Comparison of ENCODE assay signal across 1 fruit fly cellular context in genomic region chr3L:12139232-12139698, dm6.
TF ChIP-seq lines count a peak whose summit lies in the region.

No protein-coding gene starts in this region.

TF ChIP-seq in whole organism, embryonic, 481 proteins besides CTCF, POLR2A, EP300 and RAD21 (continued from another document and continues in another):
- peak; percentile 19 for TF ChIP-seq Hsf (GFP tag; optimal IDR thresholded peaks at IDR 0.05; lab: Kevin White, UChicago)
- TF ChIP-seq Side (GFP tag; optimal IDR thresholded peaks at IDR 0.05; lab: Kevin White, UChicago) = peak; percentile 49
- TF ChIP-seq CG10209 (GFP tag; optimal IDR thresholded peaks at IDR 0.05; lab: Kevin White, UChicago) = peak; percentile 60
- peak; percentile 16 for TF ChIP-seq Hr3 (GFP tag; optimal IDR thresholded peaks at IDR 0.05; lab: Kevin White, UChicago)
- TF ChIP-seq CG6689 (GFP tag; IDR thresholded peaks at IDR 0.05; lab: Robert Waterston, UW) = peak; percentile 59
- peak; percentile 15 for TF ChIP-seq CG15601 (tag; optimal IDR thresholded peaks at IDR 0.05; lab: Kevin White, UChicago)
- peak; percentile 53 for TF ChIP-seq pnt (GFP tag; optimal IDR thresholded peaks at IDR 0.05; lab: Kevin White, UChicago)
- TF ChIP-seq D19A (tag; optimal IDR thresholded peaks at IDR 0.05; lab: Kevin White, UChicago) = peak; percentile 17
- TF ChIP-seq so (GFP tag; IDR thresholded peaks at IDR 0.05; lab: Robert Waterston, UW) = 0 out of 3 replicates have a peak, but pooled peaks have one; percentile 28
- peak; percentile 19 for TF ChIP-seq odd (GFP tag; optimal IDR thresholded peaks at IDR 0.05; lab: Kevin White, UChicago)
- TF ChIP-seq CG16815 (GFP tag; optimal IDR thresholded peaks at IDR 0.05; lab: Kevin White, UChicago) = peak; percentile 13
- no peak for TF ChIP-seq disco-r (GFP tag; optimal IDR thresholded peaks at IDR 0.05; lab: Kevin White, UChicago)
- TF ChIP-seq GATAe (GFP tag; conservative IDR thresholded peaks at IDR 0.05; lab: Robert Waterston, UW) = 0 out of 2 replicates have a peak, but pooled peaks have one; percentile 24
- TF ChIP-seq ap (GFP tag; IDR thresholded peaks at IDR 0.05; lab: Robert Waterston, UW) = 0 out of 2 replicates have a peak, but pooled peaks have one; percentile 4
- peak; percentile 46 for TF ChIP-seq HHEX (GFP tag; optimal IDR thresholded peaks at IDR 0.05; lab: Kevin White, UChicago)
- TF ChIP-seq bsh (GFP tag; optimal IDR thresholded peaks at IDR 0.05; lab: Kevin White, UChicago) = peak in 1 of 2 experiments; percentile 36
- peak; percentile 20 for TF ChIP-seq CG5180 (GFP tag; optimal IDR thresholded peaks at IDR 0.05; lab: Kevin White, UChicago)
- peak; percentile 70 for TF ChIP-seq CG9817 (tag; optimal IDR thresholded peaks at IDR 0.05; lab: Kevin White, UChicago)
- no peak for TF ChIP-seq Dp (GFP tag; optimal IDR thresholded peaks at IDR 0.05; lab: Kevin White, UChicago)
- peak; percentile 56 for TF ChIP-seq CG8924 (tag; optimal IDR thresholded peaks at IDR 0.05; lab: Kevin White, UChicago)
- TF ChIP-seq Fer1 (GFP tag; optimal IDR thresholded peaks at IDR 0.05; lab: Kevin White, UChicago) = peak; percentile 57
- no peak for TF ChIP-seq Sry-β (GFP tag; optimal IDR thresholded peaks at IDR 0.05; lab: Kevin White, UChicago)
- TF ChIP-seq Rfx (GFP tag; IDR thresholded peaks at IDR 0.05; lab: Robert Waterston, UW) = peak; percentile 55
- 0 out of 2 replicates have a peak, but pooled peaks have one; percentile 13 for TF ChIP-seq ro (GFP tag; IDR thresholded peaks at IDR 0.05; lab: Robert Waterston, UW)
- TF ChIP-seq CG10267 (tag; optimal IDR thresholded peaks at IDR 0.05; lab: Kevin White, UChicago) = peak; percentile 23
- no peak for TF ChIP-seq Dfd (GFP tag; optimal IDR thresholded peaks at IDR 0.05; lab: Kevin White, UChicago)
- TF ChIP-seq CG17612 (GFP tag; IDR thresholded peaks at IDR 0.05; lab: Robert Waterston, UW) = no peak
- TF ChIP-seq CG7556 (GFP tag; optimal IDR thresholded peaks at IDR 0.05; lab: Kevin White, UChicago) = peak; percentile 43
- peak; percentile 20 for TF ChIP-seq CG11723 (GFP tag; optimal IDR thresholded peaks at IDR 0.05; lab: Kevin White, UChicago)
- TF ChIP-seq chn (GFP tag; optimal IDR thresholded peaks at IDR 0.05; lab: Kevin White, UChicago) = peak; percentile 46
- TF ChIP-seq Atf-2 (GFP tag; optimal IDR thresholded peaks at IDR 0.05; lab: Kevin White, UChicago) = peak; percentile 56
- peak; percentile 53 for TF ChIP-seq org-1 (GFP tag; optimal IDR thresholded peaks at IDR 0.05; lab: Kevin White, UChicago)
- no peak for TF ChIP-seq hkb (optimal IDR thresholded peaks at IDR 0.05; lab: Kevin White, UChicago)
- TF ChIP-seq hkb (GFP tag; IDR thresholded peaks at IDR 0.05; lab: Robert Waterston, UW) = peak; percentile 51
- peak; percentile 25 for TF ChIP-seq her (GFP tag; optimal IDR thresholded peaks at IDR 0.05; lab: Kevin White, UChicago)
- TF ChIP-seq nerfin-1 (tag; optimal IDR thresholded peaks at IDR 0.05; lab: Kevin White, UChicago) = peak; percentile 38
- TF ChIP-seq corto (GFP tag; optimal IDR thresholded peaks at IDR 0.05; lab: Kevin White, UChicago) = no peak
- TF ChIP-seq Doc2 (GFP tag; IDR thresholded peaks at IDR 0.05; lab: Robert Waterston, UW) = no peak
- TF ChIP-seq CG18764 (GFP tag; optimal IDR thresholded peaks at IDR 0.05; lab: Kevin White, UChicago) = no peak
- TF ChIP-seq mirr (GFP tag; optimal IDR thresholded peaks at IDR 0.05; lab: Kevin White, UChicago) = peak; percentile 0
- no peak for TF ChIP-seq Nf-YB (GFP tag; optimal IDR thresholded peaks at IDR 0.05; lab: Kevin White, UChicago)
- TF ChIP-seq CG10366 (GFP tag; IDR thresholded peaks at IDR 0.05; lab: Robert Waterston, UW) = 0 out of 2 replicates have a peak, but pooled peaks have one; percentile 28
- TF ChIP-seq Trl (optimal IDR thresholded peaks at IDR 0.05; lab: Kevin White, UChicago) = no peak
- TF ChIP-seq Trl (GFP tag; optimal IDR thresholded peaks at IDR 0.05; lab: Kevin White, UChicago) = peak; percentile 62
- TF ChIP-seq Ravus (GFP tag; IDR thresholded peaks at IDR 0.05; lab: Robert Waterston, UW) = no peak
- TF ChIP-seq CG14710 (tag; optimal IDR thresholded peaks at IDR 0.05; lab: Kevin White, UChicago) = peak; percentile 17
- TF ChIP-seq Camta (GFP tag; optimal IDR thresholded peaks at IDR 0.05; lab: Kevin White, UChicago) = no peak
- TF ChIP-seq sisA (GFP tag; IDR thresholded peaks at IDR 0.05; lab: Robert Waterston, UW) = peak; percentile 46; the same call in 1 of the 2 replicates
- TF ChIP-seq Dad (GFP tag; optimal IDR thresholded peaks at IDR 0.05; lab: Kevin White, UChicago) = peak; percentile 5
- peak; percentile 56 for TF ChIP-seq CG30403 (GFP tag; optimal IDR thresholded peaks at IDR 0.05; lab: Kevin White, UChicago)
- peak; percentile 49 for TF ChIP-seq CG10543 (GFP tag; optimal IDR thresholded peaks at IDR 0.05; lab: Kevin White, UChicago)
- peak; percentile 11; the same call in 1 of the 2 replicates for TF ChIP-seq Ada2b (GFP tag; IDR thresholded peaks at IDR 0.05; lab: Robert Waterston, UW)
- peak; percentile 27 for TF ChIP-seq en (GFP tag; optimal IDR thresholded peaks at IDR 0.05; lab: Kevin White, UChicago)
- TF ChIP-seq ci (GFP tag; IDR thresholded peaks at IDR 0.05; lab: Robert Waterston, UW) = 0 out of 3 replicates have a peak, but pooled peaks have one; percentile 42
- TF ChIP-seq vfl (GFP tag; optimal IDR thresholded peaks at IDR 0.05; lab: Kevin White, UChicago) = no peak
- TF ChIP-seq Eip74EF (GFP tag; optimal IDR thresholded peaks at IDR 0.05; lab: Kevin White, UChicago) = peak in 1 of 2 experiments; percentile 5
- peak; percentile 55; the same call in 2 of the 3 replicates for TF ChIP-seq CG17361 (GFP tag; IDR thresholded peaks at IDR 0.05; lab: Robert Waterston, UW)
- no peak for TF ChIP-seq ara (GFP tag; IDR thresholded peaks at IDR 0.05; lab: Robert Waterston, UW)
- peak; percentile 45; the same call in 1 of the 2 replicates for TF ChIP-seq CG14014 (GFP tag; IDR thresholded peaks at IDR 0.05; lab: Robert Waterston, UW)
- TF ChIP-seq kni (GFP tag; optimal IDR thresholded peaks at IDR 0.05; lab: Kevin White, UChicago) = no peak
- TF ChIP-seq Dek (tag; optimal IDR thresholded peaks at IDR 0.05; lab: Kevin White, UChicago) = peak; percentile 50
- peak; percentile 14; the same call in 1 of the 2 replicates for TF ChIP-seq stc (GFP tag; IDR thresholded peaks at IDR 0.05; lab: Robert Waterston, UW)
- TF ChIP-seq Pdp1 (GFP tag; optimal IDR thresholded peaks at IDR 0.05; lab: Kevin White, UChicago) = peak; percentile 38 to 40
- TF ChIP-seq bcd (GFP tag; optimal IDR thresholded peaks at IDR 0.05; lab: Kevin White, UChicago) = peak; percentile 47
- TF ChIP-seq otp (GFP tag; IDR thresholded peaks at IDR 0.05; lab: Robert Waterston, UW) = no peak
- TF ChIP-seq HLH4C (GFP tag; IDR thresholded peaks at IDR 0.05; lab: Robert Waterston, UW; ENCODE audit: partially characterized antibody) = no peak
- TF ChIP-seq CG16813 (GFP tag; IDR thresholded peaks at IDR 0.05; lab: Robert Waterston, UW; ENCODE audit: partially characterized antibody) = no peak
- peak; percentile 45; the same call in 1 of the 2 replicates for TF ChIP-seq ssp (GFP tag; IDR thresholded peaks at IDR 0.05; lab: Robert Waterston, UW)
- TF ChIP-seq twi (tag; optimal IDR thresholded peaks at IDR 0.05; lab: Kevin White, UChicago) = no peak
- TF ChIP-seq dpn (GFP tag; optimal IDR thresholded peaks at IDR 0.05; lab: Kevin White, UChicago) = peak in 1 of 2 experiments; percentile 56
- peak; percentile 21 for TF ChIP-seq gcm2 (GFP tag; optimal IDR thresholded peaks at IDR 0.05; lab: Kevin White, UChicago)
- TF ChIP-seq crc (GFP tag; optimal IDR thresholded peaks at IDR 0.05; lab: Kevin White, UChicago) = peak; percentile 56
- TF ChIP-seq CrebB (tag; optimal IDR thresholded peaks at IDR 0.05; lab: Kevin White, UChicago) = peak; percentile 7
- TF ChIP-seq CG13775 (GFP tag; optimal IDR thresholded peaks at IDR 0.05; lab: Kevin White, UChicago) = peak; percentile 34
- peak; percentile 70 for TF ChIP-seq dysf (GFP tag; IDR thresholded peaks at IDR 0.05; lab: Robert Waterston, UW)
- no peak for TF ChIP-seq CG7271 (tag; optimal IDR thresholded peaks at IDR 0.05; lab: Kevin White, UChicago)
- peak; percentile 98 for TF ChIP-seq CG15073 (GFP tag; optimal IDR thresholded peaks at IDR 0.05; lab: Kevin White, UChicago)
- no peak for TF ChIP-seq CG8290 (GFP tag; optimal IDR thresholded peaks at IDR 0.05; lab: Kevin White, UChicago)
- TF ChIP-seq CG8290 (tag; optimal IDR thresholded peaks at IDR 0.05; lab: Kevin White, UChicago) = no peak
- peak; percentile 7 for TF ChIP-seq CG1602 (GFP tag; optimal IDR thresholded peaks at IDR 0.05; lab: Kevin White, UChicago)
- peak; percentile 31 for TF ChIP-seq nmo (GFP tag; optimal IDR thresholded peaks at IDR 0.05; lab: Kevin White, UChicago)
- no peak for TF ChIP-seq CG9876 (GFP tag; optimal IDR thresholded peaks at IDR 0.05; lab: Kevin White, UChicago)
- TF ChIP-seq D (optimal IDR thresholded peaks at IDR 0.05; lab: Kevin White, UChicago) = no peak
- TF ChIP-seq D (GFP tag; optimal IDR thresholded peaks at IDR 0.05; lab: Kevin White, UChicago) = peak; percentile 35
- peak; percentile 10 for TF ChIP-seq CG6765 (GFP tag; optimal IDR thresholded peaks at IDR 0.05; lab: Kevin White, UChicago)
- peak; percentile 10 for TF ChIP-seq lbe (GFP tag; optimal IDR thresholded peaks at IDR 0.05; lab: Kevin White, UChicago)
- peak; percentile 41 for TF ChIP-seq run (tag; optimal IDR thresholded peaks at IDR 0.05; lab: Kevin White, UChicago)
- peak; percentile 60 for TF ChIP-seq ind (GFP tag; optimal IDR thresholded peaks at IDR 0.05; lab: Kevin White, UChicago)
- TF ChIP-seq stwl (tag; optimal IDR thresholded peaks at IDR 0.05; lab: Kevin White, UChicago) = no peak
- TF ChIP-seq cg (GFP tag; optimal IDR thresholded peaks at IDR 0.05; lab: Kevin White, UChicago) = no peak
- peak; percentile 7 for TF ChIP-seq CG12155 (GFP tag; optimal IDR thresholded peaks at IDR 0.05; lab: Kevin White, UChicago)
- TF ChIP-seq CG9437 (GFP tag; optimal IDR thresholded peaks at IDR 0.05; lab: Kevin White, UChicago) = peak; percentile 36
- peak; percentile 92 for TF ChIP-seq grau (tag; optimal IDR thresholded peaks at IDR 0.05; lab: Kevin White, UChicago)
- TF ChIP-seq Sox100B (GFP tag; optimal IDR thresholded peaks at IDR 0.05; lab: Kevin White, UChicago) = peak; percentile 60
- TF ChIP-seq Ets65A (GFP tag; lab: Kevin White, UChicago) = peak; percentile 91
- peak; percentile 31 for TF ChIP-seq Nf-YC (tag; optimal IDR thresholded peaks at IDR 0.05; lab: Kevin White, UChicago)
- no peak for TF ChIP-seq sc (optimal IDR thresholded peaks at IDR 0.05; lab: Kevin White, UChicago)
- no peak for TF ChIP-seq sc (GFP tag; optimal IDR thresholded peaks at IDR 0.05; lab: Kevin White, UChicago)
- TF ChIP-seq CG6791 (GFP tag; IDR thresholded peaks at IDR 0.05; lab: Robert Waterston, UW; ENCODE audit: partially characterized antibody) = 0 out of 3 replicates have a peak, but pooled peaks have one; percentile 24
- peak; percentile 35 for TF ChIP-seq az2 (GFP tag; optimal IDR thresholded peaks at IDR 0.05; lab: Kevin White, UChicago)
- no peak for TF ChIP-seq crp (GFP tag; optimal IDR thresholded peaks at IDR 0.05; lab: Kevin White, UChicago)
- TF ChIP-seq tx (GFP tag; optimal IDR thresholded peaks at IDR 0.05; lab: Kevin White, UChicago) = peak; percentile 28
- TF ChIP-seq zfh1 (GFP tag; IDR thresholded peaks at IDR 0.05; lab: Robert Waterston, UW) = peak; percentile 7; the same call in 1 of the 3 replicates
- peak; percentile 56 for TF ChIP-seq seq (GFP tag; IDR thresholded peaks at IDR 0.05; lab: Robert Waterston, UW)
- peak; percentile 57; the same call in 1 of the 2 replicates for TF ChIP-seq CG32532 (GFP tag; IDR thresholded peaks at IDR 0.05; lab: Robert Waterston, UW)
- peak; percentile 20 for TF ChIP-seq salm (tag; optimal IDR thresholded peaks at IDR 0.05; lab: Kevin White, UChicago)
- TF ChIP-seq CG43689 (GFP tag; IDR thresholded peaks at IDR 0.05; lab: Robert Waterston, UW) = no peak
- peak; percentile 41 for TF ChIP-seq CG12769 (tag; optimal IDR thresholded peaks at IDR 0.05; lab: Kevin White, UChicago)
- peak; percentile 61 for TF ChIP-seq Hmr (GFP tag; optimal IDR thresholded peaks at IDR 0.05; lab: Kevin White, UChicago)
- peak; percentile 47 for TF ChIP-seq HLH54F (GFP tag; optimal IDR thresholded peaks at IDR 0.05; lab: Kevin White, UChicago)
- peak; percentile 53 for TF ChIP-seq ems (GFP tag; optimal IDR thresholded peaks at IDR 0.05; lab: Kevin White, UChicago)
- TF ChIP-seq CG17328 (GFP tag; IDR thresholded peaks at IDR 0.05; lab: Robert Waterston, UW) = 0 out of 2 replicates have a peak, but pooled peaks have one; percentile 26
- peak; percentile 1 for TF ChIP-seq CG1529 (GFP tag; optimal IDR thresholded peaks at IDR 0.05; lab: Kevin White, UChicago)
- TF ChIP-seq Ptx1 (GFP tag; IDR thresholded peaks at IDR 0.05; lab: Robert Waterston, UW) = peak; percentile 62
- 0 out of 2 replicates have a peak, but pooled peaks have one; percentile 21 for TF ChIP-seq CG14441 (GFP tag; IDR thresholded peaks at IDR 0.05; lab: Robert Waterston, UW)
- peak; percentile 70 for TF ChIP-seq row (GFP tag; IDR thresholded peaks at IDR 0.05; lab: Robert Waterston, UW)
- peak; percentile 15 for TF ChIP-seq CG4328 (GFP tag; optimal IDR thresholded peaks at IDR 0.05; lab: Kevin White, UChicago)
- TF ChIP-seq chm (GFP tag; IDR thresholded peaks at IDR 0.05; lab: Robert Waterston, UW) = peak; percentile 49; the same call in 1 of the 2 replicates
- peak; percentile 15 for TF ChIP-seq CG15696 (tag; optimal IDR thresholded peaks at IDR 0.05; lab: Kevin White, UChicago)
- peak; percentile 4 for TF ChIP-seq CG16863 (GFP tag; optimal IDR thresholded peaks at IDR 0.05; lab: Kevin White, UChicago)
- TF ChIP-seq Fer3 (tag; optimal IDR thresholded peaks at IDR 0.05; lab: Kevin White, UChicago) = peak; percentile 50
- peak; percentile 51 for TF ChIP-seq unpg (GFP tag; optimal IDR thresholded peaks at IDR 0.05; lab: Kevin White, UChicago)
- TF ChIP-seq CG33557 (GFP tag; optimal IDR thresholded peaks at IDR 0.05; lab: Kevin White, UChicago) = peak; percentile 2
- TF ChIP-seq CG13424 (tag; optimal IDR thresholded peaks at IDR 0.05; lab: Kevin White, UChicago) = peak; percentile 62
- TF ChIP-seq Max (GFP tag; optimal IDR thresholded peaks at IDR 0.05; lab: Kevin White, UChicago) = no peak
- TF ChIP-seq danr (GFP tag; IDR thresholded peaks at IDR 0.05; lab: Robert Waterston, UW) = no peak
- TF ChIP-seq Poxn (GFP tag; IDR thresholded peaks at IDR 0.05; lab: Robert Waterston, UW) = no peak
- peak; percentile 70 for TF ChIP-seq lab (GFP tag; optimal IDR thresholded peaks at IDR 0.05; lab: Kevin White, UChicago)
- peak; percentile 41; the same call in 1 of the 2 replicates for TF ChIP-seq vvl (GFP tag; IDR thresholded peaks at IDR 0.05; lab: Robert Waterston, UW)
